Worm (Caenorhabditis elegans) whole organism, L3 larva: ENCODE results near the gene rimb-1.

Experiments
- R02D3.7 ChIP-seq: fragments of 150-350 bp; optimal IDR thresholded peaks from 2 replicates; lab custom pipeline; 2014; ENCODE audit warnings: missing biosample characterization, missing genetic modification characterization
- aly-2 ChIP-seq: fragments of 150-350 bp; optimal IDR thresholded peaks from 2 replicates; lab custom pipeline; 2014; ENCODE audit warnings: missing biosample characterization, missing genetic modification characterization
- ama-1 ChIP-seq: fragments of 150-350 bp; optimal IDR thresholded peaks from 2 replicates; lab custom pipeline; 2018
- fkh-10 ChIP-seq: sonication (generic microtip); optimal IDR thresholded peaks from 2 replicates; lab custom pipeline; 2017; ENCODE audit warnings: missing biosample characterization, missing genetic modification reagents, missing genetic modification characterization
- nhr-77 ChIP-seq: fragments of 150-350 bp; optimal IDR thresholded peaks from 2 replicates; lab custom pipeline; 2014; ENCODE audit warnings: missing biosample characterization, missing genetic modification characterization
- skn-1 ChIP-seq: fragments of 150-350 bp; optimal IDR thresholded peaks from 2 replicates; lab custom pipeline; 2014; ENCODE audit warnings: missing biosample characterization, missing genetic modification characterization
- tbx-2 ChIP-seq: sonication (generic microtip); optimal IDR thresholded peaks from 2 replicates; lab custom pipeline; 2016; ENCODE audit warnings: mild to moderate bottlenecking, missing genetic modification characterization, missing compliant biosample characterization
- ztf-11 ChIP-seq: fragments of 150-350 bp; optimal IDR thresholded peaks from 2 replicates; lab custom pipeline; 2014; ENCODE audit warnings: missing biosample characterization, missing genetic modification characterization

ce11 chrIII:1852126-1852717, 64.1 kb downstream of the rimb-1 start:
- TF ChIP-seq aly-2 (tag; lab: Kevin White, UChicago) = no peak
- no peak for TF ChIP-seq R02D3.7
- no peak for TF ChIP-seq fkh-10 (GFP tag; lab: Kevin White, UChicago)
- no peak for TF ChIP-seq ztf-11 (tag; lab: Kevin White, UChicago)
- no peak for TF ChIP-seq ama-1 (lab: Kevin White, UChicago)
- TF ChIP-seq nhr-77 (tag; lab: Kevin White, UChicago) = no peak
- TF ChIP-seq skn-1 (tag; lab: Kevin White, UChicago) = no peak
- TF ChIP-seq tbx-2 = no peak
